Worm (Caenorhabditis elegans) whole organism, late embryonic: Measurements from ENCODE around the gene chil-22.

ENCODE experiments used
- ama-1 ChIP-seq: fragments of 150-350 bp; optimal IDR thresholded peaks from 2 replicates; lab custom pipeline; 2014
- ceh-14 ChIP-seq: sonication (generic microtip); optimal IDR thresholded peaks from 2 replicates; lab custom pipeline; 2016; ENCODE audit warnings: missing genotype, missing genetic modification characterization, missing compliant biosample characterization
- ceh-2 ChIP-seq: sonication (generic microtip); optimal IDR thresholded peaks from 2 replicates; lab custom pipeline; 2016; ENCODE audit warnings: missing genotype, missing genetic modification characterization, missing compliant biosample characterization
- dmd-4 ChIP-seq: sonication (generic microtip); optimal IDR thresholded peaks from 2 replicates; lab custom pipeline; 2016; ENCODE audit warnings: borderline replicate concordance, missing genetic modification characterization, missing compliant biosample characterization
- eyg-1 ChIP-seq: sonication (generic microtip); optimal IDR thresholded peaks from 2 replicates; lab custom pipeline; 2016; ENCODE audit warnings: missing genotype, missing genetic modification characterization, missing compliant biosample characterization
- hlh-13 ChIP-seq: fragments of 200-800 bp; sonication (Bioruptor generic); optimal IDR thresholded peaks from 2 replicates; lab custom pipeline; 2018; ENCODE audit warnings: mild to moderate bottlenecking, missing genetic modification characterization, missing compliant biosample characterization
- hlh-30 ChIP-seq: sonication (generic microtip); optimal IDR thresholded peaks from 2 replicates; lab custom pipeline; 2017; ENCODE audit warnings: antibody characterized with exemption, missing genetic modification characterization, missing compliant biosample characterization; ENCODE audit not compliant: insufficient read depth
- odd-2 ChIP-seq: sonication (generic microtip); optimal IDR thresholded peaks from 2 replicates; lab custom pipeline; 2017; ENCODE audit warnings: antibody characterized with exemption, mild to moderate bottlenecking, missing genetic modification characterization, missing compliant biosample characterization
- rnt-1 ChIP-seq: sonication (generic microtip); optimal IDR thresholded peaks from 2 replicates; lab custom pipeline; 2016; ENCODE audit warnings: missing genetic modification characterization, missing compliant biosample characterization
- sdc-2 ChIP-seq: sonication (generic microtip); optimal IDR thresholded peaks from 2 replicates; lab custom pipeline; 2016; ENCODE audit warnings: missing genotype, missing genetic modification characterization, missing compliant biosample characterization
- sox-4 ChIP-seq: sonication (generic microtip); optimal IDR thresholded peaks from 2 replicates; lab custom pipeline; 2017; ENCODE audit warnings: mild to moderate bottlenecking, missing genetic modification characterization, inconsistent platforms, missing compliant biosample characterization
- tbx-2 ChIP-seq: sonication (generic microtip); optimal IDR thresholded peaks from 2 replicates; lab custom pipeline; 2016; ENCODE audit warnings: missing genetic modification characterization, missing compliant biosample characterization
- unc-55 ChIP-seq: sonication (generic microtip); optimal IDR thresholded peaks from 2 replicates; lab custom pipeline; 2017; ENCODE audit warnings: missing biosample characterization, missing genetic modification reagents, missing genetic modification characterization
- unc-86 ChIP-seq: sonication (generic microtip); optimal IDR thresholded peaks from 2 replicates; lab custom pipeline; 2016; ENCODE audit warnings: missing genetic modification characterization, missing compliant biosample characterization

- no peak for TF ChIP-seq sdc-2 (tag; lab: Kevin White, UChicago)
- TF ChIP-seq ceh-14 (tag; lab: Kevin White, UChicago) = no peak
- no peak for TF ChIP-seq eyg-1 (tag; lab: Kevin White, UChicago)
- no peak for TF ChIP-seq ceh-2 (tag; lab: Kevin White, UChicago)
- no peak for TF ChIP-seq ama-1 (lab: Kevin White, UChicago)
- TF ChIP-seq rnt-1 (tag; lab: Kevin White, UChicago) = no peak
- TF ChIP-seq hlh-30 (tag; lab: Kevin White, UChicago) = no peak
- no peak for TF ChIP-seq odd-2 (tag; lab: Kevin White, UChicago)
- no peak for TF ChIP-seq unc-86 (tag; lab: Kevin White, UChicago)
- no peak for TF ChIP-seq unc-55 (GFP tag; lab: Kevin White, UChicago)
- TF ChIP-seq hlh-13 = no peak
- no peak for TF ChIP-seq tbx-2 (tag; lab: Kevin White, UChicago)
- no peak for TF ChIP-seq sox-4 (tag; lab: Kevin White, UChicago)
- TF ChIP-seq dmd-4 (tag; lab: Kevin White, UChicago) = no peak
Measured at ce11 chrII:9498589-9498988, 32.6 kb upstream of the chil-22 start.
